Worm (Caenorhabditis elegans): ENCODE measurements around the gene hsb-1.

The hsb-1 gene

ce11 chrIV:12551944-12552343, 15.1 kb downstream of the hsb-1 start:
- TF ChIP-seq K02D7.2 (tag; optimal IDR thresholded peaks at IDR 0.05) (no peak), elt-4 (tag; optimal IDR thresholded peaks at IDR 0.05) (no peak), ceh-31 (tag; optimal IDR thresholded peaks at IDR 0.05) (peak; percentile 36)

- peak; percentile 7 for TF ChIP-seq tbx-2 (tag; optimal IDR thresholded peaks at IDR 0.05)
- no peak for TF ChIP-seq F13H6.1 (tag; optimal IDR thresholded peaks at IDR 0.05)
Measured at ce11 chrIV:12549014-12549413, 18.0 kb downstream of the hsb-1 start.

ce11 chrIV:12547824-12548223, 19.2 kb downstream of the hsb-1 start, which contains the start of gene ipmk-1:
ipmk-1 (plus strand) TSS chrIV:12548124.
- TF ChIP-seq ceh-34 (tag; optimal IDR thresholded peaks at IDR 0.05) (no peak), gmeb-2 (tag; optimal IDR thresholded peaks at IDR 0.05) (no peak), ceh-19 (GFP tag; optimal IDR thresholded peaks at IDR 0.05) (no peak), unc-86 (tag; optimal IDR thresholded peaks at IDR 0.05) (no peak), fkh-10 (GFP tag; optimal IDR thresholded peaks at IDR 0.05) (no peak)

- TF ChIP-seq unc-3 (GFP tag; conservative IDR thresholded peaks at IDR 0.05) (no peak), unc-3 (tag; optimal IDR thresholded peaks at IDR 0.05) (no peak), ceh-31 (tag; optimal IDR thresholded peaks at IDR 0.05) (no peak), nhr-11 (tag; optimal IDR thresholded peaks at IDR 0.05) (no peak), unc-86 (tag; optimal IDR thresholded peaks at IDR 0.05) (no peak), unc-42 (tag; optimal IDR thresholded peaks at IDR 0.05) (no peak), ceh-48 (tag; optimal IDR thresholded peaks at IDR 0.05) (no peak), elt-2 (tag; optimal IDR thresholded peaks at IDR 0.05) (no peak), unc-55 (GFP tag; optimal IDR thresholded peaks at IDR 0.05) (no peak), C08G9.2 (tag; optimal IDR thresholded peaks at IDR 0.05) (no peak), elt-4 (tag; optimal IDR thresholded peaks at IDR 0.05) (no peak), zip-5 (tag; optimal IDR thresholded peaks at IDR 0.05) (no peak), ceh-30 (tag; optimal IDR thresholded peaks at IDR 0.05) (no peak), ttx-3 (tag; optimal IDR thresholded peaks at IDR 0.05) (no peak), ceh-9 (tag; optimal IDR thresholded peaks at IDR 0.05) (no peak)
Measured at ce11 chrIV:12545902-12546301, 21.1 kb downstream of the hsb-1 start.

ce11 chrIV:12545393-12545792, 21.6 kb downstream of the hsb-1 start:
- no peak for TF ChIP-seq hlh-30 (tag; optimal IDR thresholded peaks at IDR 0.05; ENCODE audit: insufficient read depth)
- TF ChIP-seq ceh-45 (GFP tag; IDR thresholded peaks at IDR 0.05): no peak
- TF ChIP-seq dve-1 (tag; optimal IDR thresholded peaks at IDR 0.05): no peak
- TF ChIP-seq mec-3 (tag; optimal IDR thresholded peaks at IDR 0.05; ENCODE audit: borderline replicate concordance): no peak
- TF ChIP-seq hlh-13 (GFP tag; optimal IDR thresholded peaks at IDR 0.05): no peak
- TF ChIP-seq pax-1 (tag; optimal IDR thresholded peaks at IDR 0.05): no peak
- no peak for TF ChIP-seq fkh-10 (GFP tag; optimal IDR thresholded peaks at IDR 0.05)

- TF ChIP-seq ama-1 (optimal IDR thresholded peaks at IDR 0.05) (no peak), K02D7.2 (tag; optimal IDR thresholded peaks at IDR 0.05) (no peak), fkh-6 (tag; optimal IDR thresholded peaks at IDR 0.05) (no peak), ceh-24 (tag; optimal IDR thresholded peaks at IDR 0.05) (no peak), fax-1 (tag; optimal IDR thresholded peaks at IDR 0.05) (no peak), nhr-232 (tag; optimal IDR thresholded peaks at IDR 0.05) (no peak), ceh-18 (tag; optimal IDR thresholded peaks at IDR 0.05) (no peak), nhr-11 (tag; optimal IDR thresholded peaks at IDR 0.05) (no peak), hlh-13 (GFP tag; optimal IDR thresholded peaks at IDR 0.05) (no peak), dmd-4 (tag; optimal IDR thresholded peaks at IDR 0.05; ENCODE audit: borderline replicate concordance) (no peak), ceh-45 (GFP tag; IDR thresholded peaks at IDR 0.05) (no peak)
Measured at ce11 chrIV:12544624-12545023, 22.4 kb downstream of the hsb-1 start.

Measured in whole organism, late embryonic.